Worm (Caenorhabditis elegans) whole organism, L3 larva: Measurements from ENCODE around the gene srz-13.

Experiments used
- R02D3.7 ChIP-seq: fragments of 150-350 bp; optimal IDR thresholded peaks from 2 replicates; lab custom pipeline; 2014; ENCODE audit warnings: missing biosample characterization, missing genetic modification characterization
- ZK546.5 ChIP-seq: sonication (generic microtip); optimal IDR thresholded peaks from 2 replicates; lab custom pipeline; 2017; ENCODE audit warnings: missing biosample characterization, missing genetic modification characterization
- ceh-16 ChIP-seq: sonication (generic microtip); optimal IDR thresholded peaks from 2 replicates; lab custom pipeline; 2017; ENCODE audit warnings: missing biosample characterization, missing genetic modification characterization
- ceh-28 ChIP-seq: fragments of 150-350 bp; optimal IDR thresholded peaks from 2 replicates; lab custom pipeline; 2014; ENCODE audit warnings: missing biosample characterization, missing genetic modification reagents, missing genetic modification characterization
- ceh-82 ChIP-seq: fragments of 150-350 bp; optimal IDR thresholded peaks from 2 replicates; lab custom pipeline; 2014; ENCODE audit warnings: missing biosample characterization, missing genetic modification characterization
- daf-12 ChIP-seq: fragments of 150-350 bp; optimal IDR thresholded peaks from 2 replicates; lab custom pipeline; 2014; ENCODE audit warnings: missing biosample characterization, missing genetic modification reagents, missing genetic modification characterization
- egl-27 ChIP-seq: sonication (generic microtip); optimal IDR thresholded peaks from 4 replicates; lab custom pipeline; 2017; ENCODE audit warnings: missing biosample characterization, missing genetic modification reagents, missing genetic modification characterization
- egl-5 ChIP-seq: fragments of 150-350 bp; optimal IDR thresholded peaks from 2 replicates; lab custom pipeline; 2017; ENCODE audit warnings: missing biosample characterization, missing genetic modification reagents, missing genetic modification characterization, inconsistent platforms
- elt-2 ChIP-seq: sonication (generic microtip); optimal IDR thresholded peaks from 2 replicates; lab custom pipeline; 2016; ENCODE audit warnings: missing genetic modification reagents, mild to moderate bottlenecking, missing genetic modification characterization, missing compliant biosample characterization
- elt-3 ChIP-seq, 3 experiments: fragments of 150-350 bp in 1 of 3; sonication (generic microtip) in 2 of 3; optimal IDR thresholded peaks; 2 replicates in 2 of 3; 4 replicates in 1 of 3; lab custom pipeline; 2014 to 2017; ENCODE audit warnings: missing biosample characterization in 3 of 3, missing genetic modification characterization in 3 of 3
- eor-1 ChIP-seq, 2 experiments: fragments of 150-350 bp; optimal IDR thresholded peaks; 2 replicates each; lab custom pipeline; 2014 to 2018; ENCODE audit warnings: missing biosample characterization in 2 of 2, missing genetic modification characterization in 2 of 2
- fkh-10 ChIP-seq: sonication (generic microtip); optimal IDR thresholded peaks from 2 replicates; lab custom pipeline; 2017; ENCODE audit warnings: missing biosample characterization, missing genetic modification reagents, missing genetic modification characterization
- fos-1 ChIP-seq: fragments of 150-350 bp; optimal IDR thresholded peaks from 2 replicates; lab custom pipeline; 2014; ENCODE audit warnings: missing biosample characterization, missing genetic modification characterization
- hmg-11 ChIP-seq: sonication (generic microtip); optimal IDR thresholded peaks from 2 replicates; lab custom pipeline; 2016; ENCODE audit warnings: missing genetic modification characterization, missing compliant biosample characterization
- lin-39 ChIP-seq: fragments of 150-350 bp; optimal IDR thresholded peaks from 2 replicates; lab custom pipeline; 2018; ENCODE audit warnings: missing biosample characterization, missing genetic modification reagents, missing genetic modification characterization
- lsy-12 ChIP-seq: sonication (generic microtip); optimal IDR thresholded peaks from 2 replicates; lab custom pipeline; 2016; ENCODE audit warnings: mild to moderate bottlenecking, missing genetic modification characterization, missing compliant biosample characterization
- mdl-1 ChIP-seq: fragments of 150-350 bp; optimal IDR thresholded peaks from 2 replicates; lab custom pipeline; 2014; ENCODE audit warnings: missing biosample characterization, missing genetic modification characterization
- mml-1 ChIP-seq: fragments of 150-350 bp; sonication (generic microtip); optimal IDR thresholded peaks from 3 replicates; lab custom pipeline; 2014; ENCODE audit warnings: missing biosample characterization, missing genetic modification characterization
- nfya-1 ChIP-seq: sonication (generic microtip); optimal IDR thresholded peaks from 2 replicates; lab custom pipeline; 2017; ENCODE audit warnings: missing genetic modification characterization, mild to moderate bottlenecking, missing compliant biosample characterization, antibody characterized with exemption, moderate library complexity; ENCODE audit not compliant: insufficient read depth
- nhr-11 ChIP-seq: fragments of 150-350 bp; optimal IDR thresholded peaks from 2 replicates; lab custom pipeline; 2014; ENCODE audit warnings: missing biosample characterization, missing genetic modification characterization
- nhr-12 ChIP-seq: fragments of 150-350 bp; optimal IDR thresholded peaks from 2 replicates; lab custom pipeline; 2014; ENCODE audit warnings: missing biosample characterization, missing genetic modification characterization
- nhr-23 ChIP-seq: fragments of 150-350 bp; optimal IDR thresholded peaks from 2 replicates; lab custom pipeline; 2014; ENCODE audit warnings: missing biosample characterization, missing genetic modification reagents, missing genetic modification characterization
- nhr-237 ChIP-seq: fragments of 150-350 bp; optimal IDR thresholded peaks from 2 replicates; lab custom pipeline; 2014; ENCODE audit warnings: missing biosample characterization, missing genetic modification characterization
- nhr-25 ChIP-seq: sonication (generic microtip); optimal IDR thresholded peaks from 2 replicates; lab custom pipeline; 2017; ENCODE audit warnings: missing biosample characterization, missing genetic modification characterization
- nhr-28 ChIP-seq: fragments of 150-350 bp; optimal IDR thresholded peaks from 2 replicates; lab custom pipeline; 2014; ENCODE audit warnings: missing biosample characterization, missing genetic modification characterization
- nhr-43 ChIP-seq: sonication (generic microtip); optimal IDR thresholded peaks from 2 replicates; lab custom pipeline; 2016; ENCODE audit warnings: mild to moderate bottlenecking, missing genetic modification characterization, missing compliant biosample characterization; ENCODE audit not compliant: poor library complexity, severe bottlenecking
- nhr-67 ChIP-seq: fragments of 150-350 bp; optimal IDR thresholded peaks from 2 replicates; lab custom pipeline; 2014; ENCODE audit warnings: missing biosample characterization, missing genetic modification characterization
- nhr-76 ChIP-seq: fragments of 150-350 bp; sonication (generic microtip); optimal IDR thresholded peaks from 5 replicates; lab custom pipeline; 2014; ENCODE audit warnings: missing biosample characterization, missing genetic modification characterization
- nhr-77 ChIP-seq: fragments of 150-350 bp; optimal IDR thresholded peaks from 2 replicates; lab custom pipeline; 2014; ENCODE audit warnings: missing biosample characterization, missing genetic modification characterization
- pha-4 ChIP-seq: fragments of 150-350 bp; optimal IDR thresholded peaks from 2 replicates; lab custom pipeline; 2014; ENCODE audit warnings: missing biosample characterization, missing genetic modification reagents, missing genetic modification characterization
- pqm-1 ChIP-seq: fragments of 150-350 bp; optimal IDR thresholded peaks from 2 replicates; lab custom pipeline; 2017; ENCODE audit warnings: missing biosample characterization, missing genetic modification characterization, inconsistent platforms
- sea-2 ChIP-seq: fragments of 150-350 bp; sonication (generic microtip); optimal IDR thresholded peaks from 4 replicates; lab custom pipeline; 2014; ENCODE audit warnings: missing biosample characterization, missing genetic modification reagents, missing genetic modification characterization
- skn-1 ChIP-seq: fragments of 150-350 bp; optimal IDR thresholded peaks from 2 replicates; lab custom pipeline; 2014; ENCODE audit warnings: missing biosample characterization, missing genetic modification characterization
- snpc-4 ChIP-seq: fragments of 150-350 bp; optimal IDR thresholded peaks from 2 replicates; lab custom pipeline; 2014; ENCODE audit warnings: missing biosample characterization, missing genetic modification characterization
- tbx-2 ChIP-seq: sonication (generic microtip); optimal IDR thresholded peaks from 2 replicates; lab custom pipeline; 2016; ENCODE audit warnings: mild to moderate bottlenecking, missing genetic modification characterization, missing compliant biosample characterization
- unc-39 ChIP-seq: sonication (generic microtip); optimal IDR thresholded peaks from 4 replicates; lab custom pipeline; 2017; ENCODE audit warnings: missing biosample characterization, missing genetic modification characterization
- unc-62 ChIP-seq: fragments of 150-350 bp; sonication (generic microtip); optimal IDR thresholded peaks from 4 replicates; lab custom pipeline; 2014; ENCODE audit warnings: missing biosample characterization, missing genetic modification reagents, missing genetic modification characterization
- ztf-4 ChIP-seq: fragments of 150-350 bp; optimal IDR thresholded peaks from 2 replicates; lab custom pipeline; 2014; ENCODE audit warnings: missing biosample characterization, missing genetic modification characterization

Gene srz-13

DNA sequence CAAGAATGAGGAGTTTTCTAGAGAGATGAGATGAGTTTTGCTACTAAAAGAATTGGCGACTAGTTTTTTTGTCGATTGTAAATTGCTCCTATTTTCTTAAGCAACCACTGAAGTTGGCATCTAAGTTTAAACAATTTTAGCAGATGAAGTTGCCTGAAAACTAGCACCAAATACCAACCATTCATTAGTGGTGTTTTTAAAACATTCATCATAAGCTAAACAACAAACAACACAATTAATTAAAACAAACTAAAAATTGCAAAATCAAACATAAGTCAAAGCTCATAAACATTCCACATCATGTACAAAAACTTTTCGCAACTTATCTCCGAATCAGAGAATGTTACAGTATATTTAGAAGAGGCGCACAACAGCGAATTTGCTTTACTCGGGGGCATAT, at the start of gene srz-13:
TSS of gene srz-13 (plus strand) at position 301 of the 400 bp plus-strand sequence.
- TF ChIP-seq nhr-28 (tag; lab: Kevin White, UChicago) (no peak), hmg-11 (tag; lab: Kevin White, UChicago) (no peak), egl-5 (tag; lab: Kevin White, UChicago) (no peak), lsy-12 (no peak), skn-1 (no peak), nhr-23 (tag; lab: Kevin White, UChicago) (no peak), fos-1 (no peak), ceh-16 (tag; lab: Kevin White, UChicago) (no peak), mdl-1 (tag; lab: Kevin White, UChicago) (no peak), sea-2 (GFP tag; lab: Kevin White, UChicago) (no peak), R02D3.7 (tag; lab: Kevin White, UChicago) (no peak), nhr-12 (tag; lab: Kevin White, UChicago) (no peak), tbx-2 (tag; lab: Kevin White, UChicago) (no peak), elt-2 (no peak)

DNA sequence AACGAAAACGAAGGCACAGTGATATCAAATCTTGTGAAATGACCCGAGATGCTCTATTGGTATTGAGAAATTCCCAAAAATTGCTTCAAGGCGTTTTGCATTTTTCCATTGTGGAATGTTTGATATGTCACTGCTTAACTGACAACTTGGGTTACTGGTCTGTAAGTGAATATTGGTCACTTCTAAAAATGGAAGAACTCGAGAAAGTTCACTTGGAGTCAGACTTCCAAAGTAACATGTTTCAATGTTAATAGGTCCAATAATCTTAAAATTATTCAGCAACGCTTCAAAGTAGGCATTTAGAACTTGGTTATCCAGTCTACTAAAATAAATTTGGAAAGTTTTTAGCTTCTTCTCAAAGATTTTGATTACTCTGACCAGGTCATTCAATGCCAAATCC, 49.5 kb upstream of the srz-13 start, which contains the start of gene fbxa-144:
TSS of gene fbxa-144 (minus strand) at position 101 of the 400 bp plus-strand sequence.
- TF ChIP-seq hmg-11 (tag; lab: Kevin White, UChicago) (no peak), unc-39 (tag; lab: Kevin White, UChicago) (no peak), nhr-77 (no peak), ZK546.5 (tag; lab: Kevin White, UChicago) (no peak), R02D3.7 (tag; lab: Kevin White, UChicago) (no peak), ztf-4 (tag; lab: Kevin White, UChicago) (no peak), egl-27 (tag; lab: Kevin White, UChicago) (no peak), nhr-76 (tag; lab: Kevin White, UChicago) (no peak), unc-62 (GFP tag; lab: Kevin White, UChicago) (no peak), nfya-1 (tag; lab: Kevin White, UChicago) (no peak), ceh-16 (tag; lab: Kevin White, UChicago) (no peak)
- TF ChIP-seq, all 47 proteins: peak for 0

DNA sequence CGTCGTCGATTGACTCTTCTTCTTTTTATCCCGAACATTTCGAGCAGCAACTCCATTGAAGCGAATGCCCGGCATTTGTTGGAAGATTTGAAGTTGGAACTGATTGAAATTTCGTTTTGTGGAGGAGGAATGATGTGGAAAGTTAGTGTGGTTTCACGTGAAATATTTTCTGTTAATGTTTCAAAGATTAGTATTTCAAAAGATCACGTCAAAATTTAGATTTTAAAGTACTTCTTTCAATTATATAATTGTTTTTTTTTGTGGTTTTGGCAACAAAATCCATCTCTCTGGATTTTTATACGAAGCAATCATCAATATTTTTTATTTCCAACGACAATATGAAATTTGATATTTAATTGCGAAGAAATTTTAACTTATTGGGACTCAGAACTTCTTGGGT, 45.2 kb upstream of the srz-13 start, which contains the start of gene F44G3.7:
TSS of gene F44G3.7 (minus strand) at position 101 of the 400 bp plus-strand sequence.
- TF ChIP-seq ceh-28 (tag; lab: Kevin White, UChicago) (no peak), eor-1 (tag; optimal IDR thresholded peaks at IDR 0.05; lab: Kevin White, UChicago) (no peak), nhr-28 (tag; lab: Kevin White, UChicago) (no peak), egl-5 (tag; lab: Kevin White, UChicago) (no peak)

DNA sequence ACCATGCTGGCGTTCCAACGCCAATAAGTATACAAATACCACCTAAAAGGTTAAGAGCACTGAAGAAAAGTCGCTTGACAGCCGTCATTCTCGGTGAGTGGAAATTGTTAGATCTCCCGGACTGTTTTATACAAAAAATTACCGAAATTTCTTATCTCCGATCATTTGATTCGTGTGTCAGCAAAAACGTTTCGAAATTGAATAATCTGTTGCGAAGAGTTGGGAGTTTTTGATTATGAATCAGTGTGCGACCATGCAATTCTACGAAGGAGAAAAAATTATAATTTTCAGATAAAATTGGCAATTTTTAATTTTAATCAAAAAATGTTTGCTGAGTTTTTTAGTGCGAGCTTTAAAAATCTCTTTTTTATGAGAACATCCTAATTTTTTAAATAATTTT, 42.7 kb upstream of the srz-13 start, which contains the start of gene clc-11:
TSS of gene clc-11 (minus strand) at position 101 of the 400 bp plus-strand sequence.
- TF ChIP-seq unc-62 (GFP tag; lab: Kevin White, UChicago) (no peak), sea-2 (GFP tag; lab: Kevin White, UChicago) (no peak), nhr-67 (tag; lab: Kevin White, UChicago) (no peak), hmg-11 (tag; lab: Kevin White, UChicago) (no peak), nhr-25 (tag; lab: Kevin White, UChicago) (no peak), lsy-12 (no peak), ztf-4 (tag; lab: Kevin White, UChicago) (no peak), tbx-2 (tag; lab: Kevin White, UChicago) (no peak), mml-1 (no peak), nhr-237 (tag; lab: Kevin White, UChicago) (no peak), elt-3 (tag; optimal IDR thresholded peaks at IDR 0.05; lab: Kevin White, UChicago) (no peak), ceh-28 (tag; lab: Kevin White, UChicago) (no peak), nhr-11 (tag; lab: Kevin White, UChicago) (no peak), snpc-4 (tag; lab: Kevin White, UChicago) (no peak)

DNA sequence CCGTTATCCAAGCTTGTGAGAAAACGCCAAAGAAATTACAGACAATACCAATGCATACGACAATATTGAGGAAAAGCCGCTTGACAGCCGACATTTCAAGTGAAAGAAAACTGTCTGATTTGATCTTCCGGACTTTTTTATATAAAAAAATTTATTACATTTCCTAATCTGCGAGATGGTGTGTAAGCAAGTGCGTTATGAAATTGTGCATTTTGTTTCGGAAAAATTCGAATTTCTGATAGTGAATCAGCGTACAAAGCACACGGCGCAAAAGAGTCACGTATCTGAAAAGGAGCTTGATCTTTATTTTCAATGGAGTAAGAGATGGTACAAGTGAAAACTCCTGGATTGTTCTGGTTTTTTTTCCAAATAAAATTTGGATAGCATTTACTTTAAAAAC, 41.1 kb upstream of the srz-13 start, which contains the start of gene clc-32:
TSS of gene clc-32 (minus strand) at position 101 of the 400 bp plus-strand sequence.
- no peak for TF ChIP-seq nhr-23 (tag; lab: Kevin White, UChicago)
- no peak for TF ChIP-seq ceh-82 (tag; lab: Kevin White, UChicago)
- no peak for TF ChIP-seq pha-4 (tag; lab: Kevin White, UChicago)
- TF ChIP-seq snpc-4 (tag; lab: Kevin White, UChicago): no peak
- no peak for TF ChIP-seq nhr-43 (tag; lab: Kevin White, UChicago)
- TF ChIP-seq elt-3 (tag; optimal IDR thresholded peaks at IDR 0.05; lab: Kevin White, UChicago): no peak
- no peak for TF ChIP-seq nhr-28 (tag; lab: Kevin White, UChicago)
- no peak for TF ChIP-seq daf-12 (tag; lab: Kevin White, UChicago)
- TF ChIP-seq lin-39: no peak
- no peak for TF ChIP-seq pqm-1 (tag; lab: Kevin White, UChicago)
- TF ChIP-seq fkh-10: no peak
- TF ChIP-seq, all 47 proteins: peak for 0
